Worm (Caenorhabditis elegans): ENCODE measurements around the gene sym-1.
A peak's percentile ranks its signal among the peaks of the same experiment; 100 is the strongest.

The sym-1 gene

ce11 chrX:14559084-14559483 is 22.3 kb upstream of the sym-1 start:
- TF ChIP-seq dpff-1 (tag; optimal IDR thresholded peaks at IDR 0.05) (no peak), cebp-1 (GFP tag; IDR thresholded peaks at IDR 0.05) (0 out of 2 replicates have a peak, but pooled peaks have one; percentile 25), cebp-1 (tag; optimal IDR thresholded peaks at IDR 0.05) (peak; percentile 93), lir-1 (GFP tag; conservative IDR thresholded peaks at IDR 0.05) (no peak), madf-8 (GFP tag; conservative IDR thresholded peaks at IDR 0.05) (no peak), sea-2 (GFP tag; IDR thresholded peaks at IDR 0.05) (no peak), nfyb-1 (GFP tag; IDR thresholded peaks at IDR 0.05) (0 out of 2 replicates have a peak, but pooled peaks have one; percentile 34), Y67H2A.10 (GFP tag; conservative IDR thresholded peaks at IDR 0.05) (no peak), hsf-1 (GFP tag; IDR thresholded peaks at IDR 0.05) (no peak), C17E4.6 (GFP tag; IDR thresholded peaks at IDR 0.05) (no peak), atf-7 (tag; optimal IDR thresholded peaks at IDR 0.05) (no peak)

- TF ChIP-seq hmg-1.2 (GFP tag; IDR thresholded peaks at IDR 0.05) (peak; percentile 7; the same call in 1 of the 2 replicates), ceh-79 (tag; optimal IDR thresholded peaks at IDR 0.05) (no peak)
Observed at ce11 chrX:14559519-14560296, 21.7 kb upstream of the sym-1 start.

- TF ChIP-seq pbrm-1 (GFP tag; IDR thresholded peaks at IDR 0.05) (0 out of 2 replicates have a peak, but pooled peaks have one; percentile 66), Y79H2A.3 (GFP tag; conservative IDR thresholded peaks at IDR 0.05) (no peak), aptf-3 (GFP tag; IDR thresholded peaks at IDR 0.05) (no peak), B0336.3 (GFP tag; IDR thresholded peaks at IDR 0.05) (0 out of 2 replicates have a peak, but pooled peaks have one; percentile 66), bed-1 (GFP tag; IDR thresholded peaks at IDR 0.05) (no peak), mcd-1 (GFP tag; IDR thresholded peaks at IDR 0.05) (peak; percentile 52), tlf-1 (GFP tag; optimal IDR thresholded peaks at IDR 0.05) (peak; percentile 66), atf-7 (tag; optimal IDR thresholded peaks at IDR 0.05) (peak; percentile 92), lin-54 (GFP tag; optimal IDR thresholded peaks at IDR 0.05) (peak; percentile 43), snpc-4 (GFP tag; optimal IDR thresholded peaks at IDR 0.05) (no peak), snpc-4 (tag; optimal IDR thresholded peaks at IDR 0.05) (peak; percentile 49 to 61 (median 55)), sea-2 (GFP tag; IDR thresholded peaks at IDR 0.05) (no peak), K11D2.4 (GFP tag; IDR thresholded peaks at IDR 0.05) (peak; percentile 78), tbx-9 (tag; optimal IDR thresholded peaks at IDR 0.05; ENCODE audit: borderline replicate concordance) (no peak), rec-8 (tag; optimal IDR thresholded peaks at IDR 0.05) (no peak), F22D6.2 (tag; optimal IDR thresholded peaks at IDR 0.05) (peak; percentile 32), hmg-1.2 (GFP tag; IDR thresholded peaks at IDR 0.05) (peak; percentile 59; the same call in 1 of the 2 replicates), somi-1 (GFP tag; optimal IDR thresholded peaks at IDR 0.05) (peak; percentile 49), ZK185.1 (tag; optimal IDR thresholded peaks at IDR 0.05; ENCODE audit: poor library complexity, severe bottlenecking) (peak; percentile 49), F23B12.7 (tag; optimal IDR thresholded peaks at IDR 0.05; ENCODE audit: insufficient read depth) (peak; percentile 56), ztf-22 (GFP tag; optimal IDR thresholded peaks at IDR 0.05) (peak; percentile 14), ztf-18 (tag; optimal IDR thresholded peaks at IDR 0.05) (peak; percentile 49), B0019.2 (GFP tag; conservative IDR thresholded peaks at IDR 0.05) (no peak), zfh-2 (GFP tag; conservative IDR thresholded peaks at IDR 0.05) (peak; percentile 79), C06A6.2 (GFP tag; conservative IDR thresholded peaks at IDR 0.05) (peak; percentile 75), chd-7 (tag; optimal IDR thresholded peaks at IDR 0.05) (peak; percentile 76), cebp-1 (GFP tag; IDR thresholded peaks at IDR 0.05) (peak; percentile 48; the same call in 1 of the 2 replicates), cebp-1 (tag; optimal IDR thresholded peaks at IDR 0.05) (peak; percentile 90), lin-40 (tag; optimal IDR thresholded peaks at IDR 0.05) (peak; percentile 92), gei-17 (GFP tag; optimal IDR thresholded peaks at IDR 0.05) (peak; percentile 67), ceh-27 (GFP tag; optimal IDR thresholded peaks at IDR 0.05) (peak; percentile 85), athp-1 (tag; optimal IDR thresholded peaks at IDR 0.05) (no peak), nhr-90 (tag; optimal IDR thresholded peaks at IDR 0.05) (peak; percentile 73), ceh-100 (GFP tag; IDR thresholded peaks at IDR 0.05) (no peak), K12H6.12 (tag; optimal IDR thresholded peaks at IDR 0.05) (peak; percentile 68)
Observed at ce11 chrX:14560297-14560680, 21.1 kb upstream of the sym-1 start.

Measured in whole organism, young adult.